Worm (Caenorhabditis elegans): Measurements from ENCODE around the gene fbxb-108.

fbxb-108 gene

ce11 chrII:2815444-2815843 lies 50.7 kb downstream of the fbxb-108 start, which contains the start of gene K12H6.2:
Gene K12H6.2 (minus strand): TSS chrII:2815544.
- no peak for TF ChIP-seq sea-2 (GFP tag; IDR thresholded peaks at IDR 0.05)

Measured in whole organism, young adult.